Worm (Caenorhabditis elegans): Measurements from ENCODE around the gene acp-4.

The acp-4 gene

DNA sequence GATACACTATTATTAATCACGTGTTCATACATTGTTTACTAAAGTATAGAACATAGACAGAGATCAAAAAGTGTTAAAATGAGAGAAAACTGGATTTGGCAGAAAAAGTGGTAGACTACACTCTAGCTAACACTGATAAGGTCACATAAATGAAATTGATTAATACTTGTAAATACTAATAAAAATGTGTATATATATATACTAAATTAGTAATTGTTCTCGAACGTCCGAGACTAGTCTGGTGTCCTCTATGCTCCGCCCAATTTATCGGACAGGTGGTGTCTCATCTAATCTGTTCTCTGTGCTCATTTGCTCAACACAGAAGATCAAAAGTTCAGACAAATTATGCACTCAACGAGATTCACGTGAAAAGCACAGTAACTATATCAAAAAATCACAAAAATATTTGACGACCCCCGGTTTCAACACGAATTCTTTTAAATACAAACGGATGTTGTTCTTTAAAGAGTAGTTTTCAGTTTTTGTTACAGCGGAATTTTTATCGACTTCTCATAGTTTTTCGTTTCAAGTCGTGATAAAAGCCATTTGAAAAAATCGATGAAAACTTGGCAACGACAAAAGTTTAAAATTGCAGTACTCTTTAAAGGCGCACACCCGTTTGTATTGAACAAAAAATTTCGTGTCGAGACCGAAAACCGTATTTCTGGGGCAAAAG is 46.3 kb upstream of the acp-4 start (continued):
- TF ChIP-seq pha-4 (tag; optimal IDR thresholded peaks at IDR 0.05) (no peak), pbrm-1 (GFP tag; IDR thresholded peaks at IDR 0.05) (0 out of 2 replicates have a peak, but pooled peaks have one; percentile 26), lin-35 (GFP tag; optimal IDR thresholded peaks at IDR 0.05) (no peak), cebp-1 (GFP tag; IDR thresholded peaks at IDR 0.05) (no peak), cebp-1 (tag; optimal IDR thresholded peaks at IDR 0.05) (peak; percentile 31), nhr-80 (tag; optimal IDR thresholded peaks at IDR 0.05) (no peak), C17E4.6 (GFP tag; IDR thresholded peaks at IDR 0.05) (no peak), hsf-1 (GFP tag; IDR thresholded peaks at IDR 0.05) (peak; percentile 81), let-526 (GFP tag; IDR thresholded peaks at IDR 0.05) (0 out of 2 replicates have a peak, but pooled peaks have one; percentile 6), bed-2 (GFP tag; IDR thresholded peaks at IDR 0.05) (no peak)

DNA sequence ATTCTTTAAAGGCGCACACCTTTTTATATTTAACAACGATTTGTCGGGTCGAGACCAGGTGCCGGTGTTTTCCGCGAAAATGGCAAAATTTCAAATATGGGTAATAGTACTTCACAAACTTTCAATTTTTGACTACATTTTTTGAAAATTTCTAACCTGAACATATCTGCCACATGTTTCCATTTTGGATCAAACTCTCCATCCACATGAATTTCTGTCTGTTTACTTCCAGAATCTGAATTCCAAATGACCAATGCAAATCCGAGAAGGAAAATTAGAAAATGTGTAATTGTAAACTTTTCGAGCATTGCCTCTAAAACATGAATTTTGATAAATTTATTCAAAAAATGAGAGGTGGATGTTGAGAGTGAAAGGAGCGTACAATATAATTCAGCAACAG is 45.3 kb upstream of the acp-4 start, which contains the start of gene lact-4:
lact-4 (minus strand) TSS at position 313 of the 400 bp plus-strand sequence.
- TF ChIP-seq madf-3 (GFP tag; IDR thresholded peaks at IDR 0.05) (0 out of 2 replicates have a peak, but pooled peaks have one; percentile 9), lsl-1 (GFP tag; optimal IDR thresholded peaks at IDR 0.05) (peak; percentile 41), ztf-26 (tag; optimal IDR thresholded peaks at IDR 0.05) (no peak), F37B4.10 (GFP tag; IDR thresholded peaks at IDR 0.05) (no peak), F39B2.1 (GFP tag; IDR thresholded peaks at IDR 0.05) (no peak), Y56A3A.18 (GFP tag; IDR thresholded peaks at IDR 0.05) (0 out of 2 replicates have a peak, but pooled peaks have one; percentile 31), ama-1 (optimal IDR thresholded peaks at IDR 0.05) (peak; percentile 51), ama-1 (GFP tag; optimal IDR thresholded peaks at IDR 0.05) (no peak)

DNA sequence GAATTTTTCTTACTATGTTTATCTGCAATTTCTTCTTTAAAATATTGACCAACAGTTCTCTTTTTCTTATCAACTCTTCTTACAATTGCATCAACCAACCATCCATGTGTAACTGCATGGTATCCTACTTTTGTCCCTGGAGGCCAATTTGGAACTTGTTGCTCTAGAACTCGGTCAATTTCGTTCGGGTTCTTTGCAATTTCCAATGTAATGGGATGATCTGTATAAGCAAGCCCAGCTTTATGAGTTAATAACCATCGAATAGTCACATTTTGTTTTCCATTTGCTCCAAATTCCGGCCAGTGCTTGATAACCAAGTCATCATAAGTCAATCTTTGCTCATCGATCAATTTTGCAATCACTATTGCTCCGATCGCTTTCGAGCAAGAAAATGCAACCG is 44.4 kb upstream of the acp-4 start:
- TF ChIP-seq B0019.2 (GFP tag; conservative IDR thresholded peaks at IDR 0.05), result no peak
- 0 out of 2 replicates have a peak, but pooled peaks have one; percentile 67 for TF ChIP-seq ceh-58 (GFP tag; IDR thresholded peaks at IDR 0.05)
- TF ChIP-seq Y53G8AR.9 (GFP tag; conservative IDR thresholded peaks at IDR 0.05), result 0 out of 2 replicates have a peak, but pooled peaks have one; percentile 16
- peak; percentile 8; the same call in 1 of the 2 replicates for TF ChIP-seq Y56A3A.18 (GFP tag; IDR thresholded peaks at IDR 0.05)

DNA sequence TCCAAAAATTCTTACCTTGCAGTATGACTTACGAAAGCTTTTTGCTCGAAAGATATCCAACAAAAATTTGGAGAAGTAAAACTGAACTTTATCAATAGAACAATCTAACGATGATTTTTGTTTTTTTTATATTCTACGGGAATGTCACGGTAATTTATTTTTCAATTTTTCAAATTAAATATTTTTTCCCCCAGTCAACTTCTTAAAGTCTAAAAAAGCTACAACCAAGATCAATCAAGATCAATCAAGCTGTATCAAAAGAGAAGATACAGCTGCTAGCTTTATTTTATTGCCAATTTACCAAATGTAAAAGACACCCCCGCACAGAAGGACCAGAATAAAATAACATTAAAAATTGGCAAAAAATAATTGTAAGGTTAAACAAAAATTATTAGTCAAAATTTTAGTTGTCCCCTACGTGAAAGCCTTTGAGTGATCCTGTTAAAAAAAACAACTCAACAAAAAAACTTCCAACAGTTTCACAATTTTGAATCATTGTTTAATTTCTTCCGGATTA is 40.5 kb upstream of the acp-4 start, which contains the start of the genes M05D6.1 and M05D6.3:
M05D6.1 (minus strand) TSS at position 101 of the 517 bp plus-strand sequence.
M05D6.3 (plus strand) TSS at position 467 of the 517 bp plus-strand sequence.
- no peak for TF ChIP-seq sptf-2 (GFP tag; optimal IDR thresholded peaks at IDR 0.05)
- no peak for TF ChIP-seq lir-1 (GFP tag; conservative IDR thresholded peaks at IDR 0.05)
- no peak for TF ChIP-seq rcor-1 (GFP tag; IDR thresholded peaks at IDR 0.05)
- TF ChIP-seq ceh-79 (tag; optimal IDR thresholded peaks at IDR 0.05), result no peak
- TF ChIP-seq Y67H2A.10 (GFP tag; conservative IDR thresholded peaks at IDR 0.05), result no peak
- TF ChIP-seq F10E7.11 (tag; optimal IDR thresholded peaks at IDR 0.05), result no peak
- TF ChIP-seq gei-17 (GFP tag; optimal IDR thresholded peaks at IDR 0.05), result no peak
- no peak for TF ChIP-seq F33H1.4 (GFP tag; IDR thresholded peaks at IDR 0.05)
- no peak for TF ChIP-seq Y79H2A.3 (GFP tag; conservative IDR thresholded peaks at IDR 0.05)
- no peak for TF ChIP-seq B0261.1 (tag; optimal IDR thresholded peaks at IDR 0.05)
- TF ChIP-seq Y53F4B.3 (GFP tag; IDR thresholded peaks at IDR 0.05), result no peak

DNA sequence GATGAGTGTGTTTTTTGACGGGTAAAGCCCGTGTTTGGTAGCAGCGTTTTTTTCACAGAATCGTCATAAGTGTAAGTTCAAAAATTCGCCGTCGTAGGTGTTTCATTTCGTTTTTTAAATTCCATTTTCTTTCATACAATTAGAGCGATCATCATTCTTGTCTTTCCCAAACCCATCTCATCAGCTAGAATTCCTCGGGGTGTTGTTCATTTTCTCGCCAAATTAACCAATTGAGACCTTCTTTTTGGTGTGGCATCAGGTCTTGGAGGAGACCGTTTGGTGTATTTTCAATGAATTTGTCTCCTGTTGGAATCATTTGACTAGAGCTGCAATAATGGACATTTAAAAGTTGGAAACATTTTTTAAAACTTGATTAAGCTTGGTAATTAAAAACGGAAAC is 38.0 kb upstream of the acp-4 start:
- TF ChIP-seq attf-3 (GFP tag; conservative IDR thresholded peaks at IDR 0.05) (no peak), ztf-22 (GFP tag; optimal IDR thresholded peaks at IDR 0.05) (no peak), lin-54 (GFP tag; optimal IDR thresholded peaks at IDR 0.05) (no peak), tbp1 (GFP tag; optimal IDR thresholded peaks at IDR 0.05) (no peak), chd-7 (tag; optimal IDR thresholded peaks at IDR 0.05) (no peak), attf-5 (GFP tag; optimal IDR thresholded peaks at IDR 0.05) (no peak), bed-2 (GFP tag; IDR thresholded peaks at IDR 0.05) (no peak), mcd-1 (GFP tag; IDR thresholded peaks at IDR 0.05) (no peak), egrh-3 (GFP tag; IDR thresholded peaks at IDR 0.05) (no peak), snpc-3.4 (tag; optimal IDR thresholded peaks at IDR 0.05) (no peak), ztf-6 (GFP tag; IDR thresholded peaks at IDR 0.05) (no peak), repo-1 (tag; optimal IDR thresholded peaks at IDR 0.05) (no peak)
